Worm (Caenorhabditis elegans) whole organism, young adult: ENCODE data around the gene srbc-22.
"Not testable (repeated sequence)": the region's sequence is repeated elsewhere in the genome, so short reads cannot be mapped to it uniquely, and the experiment has no call there.

Experiments
- B0019.2 ChIP-seq: fragments of 200-800 bp; sonication (Bioruptor generic); conservative IDR thresholded peaks from 2 replicates; pipeline ENCODE4 v1.3.6; 2022; ENCODE audit warnings: missing genetic modification reagents, missing genetic modification characterization, missing compliant biosample characterization
- F22D6.2 ChIP-seq: sonication (generic microtip); optimal IDR thresholded peaks from 2 replicates; lab custom pipeline; 2016; ENCODE audit warnings: mild to moderate bottlenecking, missing genetic modification characterization, missing compliant biosample characterization
- F37B4.10 ChIP-seq: fragments of 200-800 bp; sonication (Bioruptor generic); IDR thresholded peaks from 2 replicates; pipeline ENCODE4 v1.3.6; 2022; ENCODE audit warnings: missing genetic modification characterization, missing compliant biosample characterization
- F39B2.1 ChIP-seq: fragments of 200-800 bp; sonication (Bioruptor generic); IDR thresholded peaks from 2 replicates; pipeline ENCODE4 v1.3.6; 2022; ENCODE audit warnings: missing genetic modification reagents, missing genetic modification characterization, missing compliant biosample characterization
- F49E8.2 ChIP-seq: sonication (generic microtip); optimal IDR thresholded peaks from 3 replicates; lab custom pipeline; 2017; ENCODE audit warnings: missing genetic modification characterization, mild to moderate bottlenecking, missing compliant biosample characterization, antibody characterized with exemption, moderate library complexity; ENCODE audit not compliant: insufficient read depth
- F55B11.4 ChIP-seq: sonication (generic microtip); optimal IDR thresholded peaks from 2 replicates; lab custom pipeline; 2016; ENCODE audit warnings: missing compliant biosample characterization, missing genetic modification characterization, borderline replicate concordance; ENCODE audit not compliant: insufficient read depth
- K11D2.4 ChIP-seq: fragments of 200-800 bp; sonication (Bioruptor generic); IDR thresholded peaks from 2 replicates; pipeline ENCODE4 v1.3.6; 2022; ENCODE audit warnings: missing genetic modification reagents, missing genetic modification characterization, missing compliant biosample characterization
- K12H6.12 ChIP-seq: fragments of 200-800 bp; sonication (Bioruptor generic); optimal IDR thresholded peaks from 2 replicates; lab custom pipeline; 2018; ENCODE audit warnings: mild to moderate bottlenecking, missing genetic modification characterization, missing compliant biosample characterization
- Y53G8AR.9 ChIP-seq: fragments of 200-800 bp; sonication (Bioruptor generic); conservative IDR thresholded peaks from 2 replicates; pipeline ENCODE4 v1.3.6; 2022; ENCODE audit warnings: missing genetic modification reagents, missing genetic modification characterization, missing compliant biosample characterization
- Y56A3A.18 ChIP-seq: fragments of 200-800 bp; sonication (Bioruptor generic); IDR thresholded peaks from 2 replicates; pipeline ENCODE4 v1.3.6; 2022; ENCODE audit warnings: missing genetic modification reagents, missing genetic modification characterization, missing compliant biosample characterization
- ZK185.1 ChIP-seq: sonication (generic microtip); optimal IDR thresholded peaks from 2 replicates; lab custom pipeline; 2016; ENCODE audit warnings: mild to moderate bottlenecking, missing genetic modification characterization, missing compliant biosample characterization; ENCODE audit not compliant: poor library complexity, severe bottlenecking
- akir-1 ChIP-seq: fragments of 200-800 bp; sonication (Bioruptor generic); optimal IDR thresholded peaks from 2 replicates; lab custom pipeline; 2018; ENCODE audit warnings: mild to moderate bottlenecking, missing genetic modification characterization, moderate library complexity, missing compliant biosample characterization
- cebp-1 ChIP-seq, 2 experiments: fragments of 200-800 bp in 1 of 2; sonication (Bioruptor generic) in 1 of 2; sonication (generic microtip) in 1 of 2; IDR thresholded peaks in 1 of 2; optimal IDR thresholded peaks in 1 of 2; 2 replicates each; pipeline versions ENCODE4 v1.3.6 to Lab custom; 2017 to 2022; ENCODE audit warnings: missing compliant biosample characterization in 2 of 2, missing genetic modification characterization in 2 of 2, mild to moderate bottlenecking in 1 of 2, missing genetic modification reagents in 1 of 2, moderate library complexity in 1 of 2
- ceh-40 ChIP-seq: fragments of 200-800 bp; sonication (Bioruptor generic); IDR thresholded peaks from 2 replicates; pipeline ENCODE4 v1.3.6; 2022; ENCODE audit warnings: missing genetic modification characterization, missing compliant biosample characterization
- ceh-58 ChIP-seq: fragments of 200-800 bp; sonication (Bioruptor generic); IDR thresholded peaks from 2 replicates; pipeline ENCODE4 v1.3.6; 2022; ENCODE audit warnings: missing genetic modification characterization, missing compliant biosample characterization
- dox-1 ChIP-seq: fragments of 200-800 bp; sonication (Bioruptor generic); IDR thresholded peaks from 2 replicates; pipeline ENCODE4 v1.3.6; 2022; ENCODE audit warnings: missing genetic modification reagents, missing genetic modification characterization, missing compliant biosample characterization
- efl-1 ChIP-seq: fragments of 150-350 bp; optimal IDR thresholded peaks from 2 replicates; lab custom pipeline; 2014; ENCODE audit warnings: missing biosample characterization, missing genetic modification reagents, missing genetic modification characterization
- egl-18 ChIP-seq: fragments of 200-800 bp; sonication (Bioruptor generic); IDR thresholded peaks from 2 replicates; pipeline ENCODE4 v1.3.6; 2022; ENCODE audit warnings: missing genetic modification reagents, missing genetic modification characterization, missing compliant biosample characterization
- egrh-3 ChIP-seq: fragments of 200-800 bp; sonication (Bioruptor generic); IDR thresholded peaks from 2 replicates; pipeline ENCODE4 v1.3.6; 2022; ENCODE audit warnings: missing genetic modification reagents, missing genetic modification characterization, missing compliant biosample characterization
- fkh-3 ChIP-seq: sonication (generic microtip); optimal IDR thresholded peaks from 2 replicates; lab custom pipeline; 2016; ENCODE audit warnings: mild to moderate bottlenecking, missing genetic modification characterization, missing compliant biosample characterization
- him-1 ChIP-seq: sonication (generic microtip); optimal IDR thresholded peaks from 2 replicates; lab custom pipeline; 2016; ENCODE audit warnings: missing genotype, missing genetic modification reagents, missing genetic modification characterization, missing compliant biosample characterization
- hlh-12 ChIP-seq: sonication (generic microtip); optimal IDR thresholded peaks from 2 replicates; lab custom pipeline; 2016; ENCODE audit warnings: missing genetic modification characterization, missing compliant biosample characterization
- hmg-1.2 ChIP-seq: fragments of 200-800 bp; sonication (Bioruptor generic); IDR thresholded peaks from 2 replicates; pipeline ENCODE4 v1.3.6; 2022; ENCODE audit warnings: missing genetic modification reagents, missing genetic modification characterization, missing compliant biosample characterization
- let-526 ChIP-seq: fragments of 200-800 bp; sonication (Bioruptor generic); IDR thresholded peaks from 2 replicates; pipeline ENCODE4 v1.3.6; 2022; ENCODE audit warnings: missing genetic modification reagents, missing genetic modification characterization, missing compliant biosample characterization
- let-607 ChIP-seq, 2 experiments: fragments of 200-800 bp in 1 of 2; sonication (Bioruptor generic) in 1 of 2; sonication (generic microtip) in 1 of 2; optimal IDR thresholded peaks; 2 replicates each; lab custom pipeline; 2016 to 2018; ENCODE audit warnings: mild to moderate bottlenecking in 2 of 2, missing compliant biosample characterization in 2 of 2, missing genetic modification characterization in 2 of 2, moderate library complexity in 2 of 2, missing genotype in 1 of 2
- lin-35 ChIP-seq, 3 experiments: fragments of 150-350 bp in 2 of 3; sonication (generic microtip) in 1 of 3; optimal IDR thresholded peaks; 2 replicates each; lab custom pipeline; 2014 to 2018; ENCODE audit warnings: missing biosample characterization in 3 of 3, missing genetic modification characterization in 3 of 3, missing genetic modification reagents in 3 of 3
- lin-40 ChIP-seq: sonication (generic microtip); optimal IDR thresholded peaks from 2 replicates; lab custom pipeline; 2016; ENCODE audit warnings: missing genetic modification characterization, mild to moderate bottlenecking, missing compliant biosample characterization, missing genotype, missing genetic modification reagents
- madf-3 ChIP-seq: fragments of 200-800 bp; sonication (Bioruptor generic); IDR thresholded peaks from 2 replicates; pipeline ENCODE4 v1.3.6; 2022; ENCODE audit warnings: missing genetic modification reagents, missing genetic modification characterization, missing compliant biosample characterization
- mes-4 ChIP-seq: sonication (generic microtip); optimal IDR thresholded peaks from 2 replicates; lab custom pipeline; 2016; ENCODE audit warnings: missing genotype, missing genetic modification characterization, missing compliant biosample characterization
- nfya-1 ChIP-seq: sonication (generic microtip); optimal IDR thresholded peaks from 2 replicates; lab custom pipeline; 2017; ENCODE audit warnings: antibody characterized with exemption, missing compliant biosample characterization, missing genetic modification characterization, borderline replicate concordance; ENCODE audit not compliant: insufficient read depth
- pbrm-1 ChIP-seq: fragments of 200-800 bp; sonication (Bioruptor generic); IDR thresholded peaks from 2 replicates; pipeline ENCODE4 v1.3.6; 2022; ENCODE audit warnings: missing genetic modification reagents, missing genetic modification characterization, missing compliant biosample characterization
- rec-8 ChIP-seq, 2 experiments: sonication (generic microtip); optimal IDR thresholded peaks; 2 replicates each; lab custom pipeline; 2016; ENCODE audit warnings: mild to moderate bottlenecking in 2 of 2, missing genetic modification characterization in 2 of 2, missing genetic modification reagents in 2 of 2, missing genotype in 2 of 2, missing biosample characterization in 1 of 2, missing compliant biosample characterization in 1 of 2, moderate library complexity in 1 of 2
- sea-2 ChIP-seq: fragments of 200-800 bp; sonication (Bioruptor generic); IDR thresholded peaks from 2 replicates; pipeline ENCODE4 v1.3.6; 2022; ENCODE audit warnings: missing genetic modification characterization, missing compliant biosample characterization
- tbx-9 ChIP-seq: sonication (generic microtip); optimal IDR thresholded peaks from 2 replicates; lab custom pipeline; 2016; ENCODE audit warnings: borderline replicate concordance, missing genetic modification characterization, inconsistent platforms, missing compliant biosample characterization
- unc-62 ChIP-seq: fragments of 150-350 bp; optimal IDR thresholded peaks from 2 replicates; lab custom pipeline; 2014; ENCODE audit warnings: missing biosample characterization, missing genetic modification reagents, missing genetic modification characterization
- zim-3 ChIP-seq: sonication (generic microtip); optimal IDR thresholded peaks from 2 replicates; lab custom pipeline; 2017; ENCODE audit warnings: mild to moderate bottlenecking, missing genetic modification characterization, moderate library complexity, missing compliant biosample characterization
- ztf-22 ChIP-seq: fragments of 200-800 bp; sonication (Bioruptor generic); optimal IDR thresholded peaks from 2 replicates; lab custom pipeline; 2018; ENCODE audit warnings: mild to moderate bottlenecking, missing genetic modification characterization, moderate library complexity, missing compliant biosample characterization

srbc-22 gene

ce11 chrV:2139918-2140317, 17.0 kb upstream of the srbc-22 start, which contains the start of gene F22F7.7:
Gene F22F7.7, minus strand, starts transcription at chrV:2140042.
- TF ChIP-seq akir-1 (no peak), egl-18 (no peak), lin-35 (GFP tag; optimal IDR thresholded peaks at IDR 0.05; lab: Kevin White, UChicago) (no peak), lin-40 (tag; lab: Kevin White, UChicago) (no peak), F49E8.2 (tag; lab: Kevin White, UChicago) (no peak), F22D6.2 (no peak), rec-8 (tag; optimal IDR thresholded peaks at IDR 0.05; lab: Kevin White, UChicago) (no peak), ceh-58 (GFP tag; lab: Robert Waterston, UW) (no peak), ztf-22 (no peak), K11D2.4 (GFP tag; lab: Robert Waterston, UW) (no peak), fkh-3 (tag; lab: Kevin White, UChicago) (no peak), F39B2.1 (GFP tag; lab: Robert Waterston, UW) (no peak), sea-2 (GFP tag; lab: Robert Waterston, UW) (no peak), Y56A3A.18 (GFP tag; lab: Robert Waterston, UW) (no peak), dox-1 (GFP tag; lab: Robert Waterston, UW) (no peak), pbrm-1 (GFP tag; lab: Robert Waterston, UW) (no peak), ZK185.1 (tag; lab: Kevin White, UChicago) (no peak), Y53G8AR.9 (GFP tag; lab: Robert Waterston, UW) (no peak)

DNA sequence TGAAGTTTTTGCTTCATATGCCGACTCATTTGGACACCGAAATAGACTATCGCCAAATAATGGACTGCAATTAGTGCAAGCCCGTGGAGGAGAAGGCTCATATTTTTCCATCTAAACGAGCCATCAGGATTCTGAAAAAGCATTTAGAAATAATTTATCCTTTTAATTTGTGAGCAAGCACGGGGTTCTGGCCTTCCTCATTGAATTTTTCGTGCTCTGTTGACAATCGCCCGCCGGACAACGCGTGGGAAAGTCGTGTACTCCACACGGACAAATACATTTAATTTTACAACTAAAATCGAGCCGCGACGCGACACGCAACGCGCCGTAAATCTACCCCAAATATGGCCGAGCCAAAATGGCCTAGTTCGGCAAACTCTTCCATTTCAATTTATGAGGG, 12.5 kb upstream of the srbc-22 start, which contains the start of gene F22F7.12:
F22F7.12 (minus strand) TSS at position 101 of the 400 bp plus-strand sequence.
- TF ChIP-seq unc-62; F55B11.4 (tag; lab: Kevin White, UChicago); egrh-3 (GFP tag; lab: Robert Waterston, UW): not testable (repeated sequence)

ce11 chrV:2146044-2146443, 10.9 kb upstream of the srbc-22 start, which contains the start of gene str-52:
Gene str-52, minus strand, starts transcription at chrV:2146144.
- TF ChIP-seq mes-4 (tag; lab: Kevin White, UChicago) = no peak
- TF ChIP-seq hmg-1.2 (GFP tag; lab: Robert Waterston, UW) = no peak
- TF ChIP-seq B0019.2 (GFP tag; lab: Robert Waterston, UW) = no peak
- no peak for TF ChIP-seq ceh-40
- no peak for TF ChIP-seq zim-3 (tag; lab: Kevin White, UChicago)
- TF ChIP-seq efl-1 (GFP tag; lab: Kevin White, UChicago) = no peak
- TF ChIP-seq hlh-12 (tag; lab: Kevin White, UChicago) = no peak
- TF ChIP-seq tbx-9 (tag; lab: Kevin White, UChicago) = no peak
- TF ChIP-seq F37B4.10 (GFP tag; lab: Robert Waterston, UW) = no peak
- no peak for TF ChIP-seq madf-3 (GFP tag; lab: Robert Waterston, UW)
- TF ChIP-seq let-607 (tag; optimal IDR thresholded peaks at IDR 0.05; lab: Kevin White, UChicago) = no peak
- no peak for TF ChIP-seq him-1 (tag; lab: Kevin White, UChicago)
- no peak for TF ChIP-seq let-526 (GFP tag; lab: Robert Waterston, UW)

ce11 chrV:2146795-2147194, 10.1 kb upstream of the srbc-22 start, which contains the start of gene srbc-20:
Gene srbc-20, plus strand, starts transcription at chrV:2147095.
- TF ChIP-seq K12H6.12 (tag; lab: Kevin White, UChicago) = no peak
- no peak for TF ChIP-seq nfya-1 (tag; lab: Kevin White, UChicago)
- no peak for TF ChIP-seq cebp-1 (GFP tag; IDR thresholded peaks at IDR 0.05; lab: Robert Waterston, UW)
- TF ChIP-seq cebp-1 (tag; optimal IDR thresholded peaks at IDR 0.05; lab: Kevin White, UChicago) = no peak
